Worm (Caenorhabditis elegans): ENCODE results near the gene ntl-3.
A peak's percentile ranks its signal among the peaks of the same experiment; 100 is the strongest.

ntl-3 gene

ce11 chrIII:11874242-11874641 is 28.0 kb upstream of the ntl-3 start:
- TF ChIP-seq pha-4 (GFP tag; IDR thresholded peaks at IDR 0.05) = peak; percentile 25; the same call in 1 of the 2 replicates
- no peak for TF ChIP-seq pha-4 (tag; optimal IDR thresholded peaks at IDR 0.05)
- TF ChIP-seq dmd-8 (GFP tag; IDR thresholded peaks at IDR 0.05) = no peak
- TF ChIP-seq attf-4 (tag; optimal IDR thresholded peaks at IDR 0.05) = no peak
- peak; percentile 81 for TF ChIP-seq set-16 (GFP tag; IDR thresholded peaks at IDR 0.05)
- TF ChIP-seq nhr-237 (tag; optimal IDR thresholded peaks at IDR 0.05) = no peak
- no peak for TF ChIP-seq nhr-10 (tag; optimal IDR thresholded peaks at IDR 0.05)

- TF ChIP-seq F49E8.2 (tag; optimal IDR thresholded peaks at IDR 0.05; ENCODE audit: borderline replicate concordance) = no peak
- TF ChIP-seq set-16 (GFP tag; IDR thresholded peaks at IDR 0.05) = peak; percentile 75; the same call in 1 of the 2 replicates
- TF ChIP-seq nhr-42 (GFP tag; IDR thresholded peaks at IDR 0.05) = no peak
Observed at ce11 chrIII:11871617-11872016, 25.4 kb upstream of the ntl-3 start.

ce11 chrIII:11870009-11870408 is 23.7 kb upstream of the ntl-3 start:
- TF ChIP-seq ceh-20 (GFP tag; IDR thresholded peaks at IDR 0.05) (no peak), nhr-76 (tag; optimal IDR thresholded peaks at IDR 0.05) (no peak), ztf-7 (tag; optimal IDR thresholded peaks at IDR 0.05) (no peak), R02D3.7 (tag; optimal IDR thresholded peaks at IDR 0.05) (no peak), mxl-3 (GFP tag; optimal IDR thresholded peaks at IDR 0.05) (peak; percentile 85), fos-1 (tag; optimal IDR thresholded peaks at IDR 0.05) (no peak), dmd-9 (GFP tag; IDR thresholded peaks at IDR 0.05) (0 out of 2 replicates have a peak, but pooled peaks have one; percentile 38), set-16 (GFP tag; IDR thresholded peaks at IDR 0.05) (peak; percentile 21; the same call in 1 of the 2 replicates), mdt-29 (GFP tag; IDR thresholded peaks at IDR 0.05) (no peak), hif-1 (tag; optimal IDR thresholded peaks at IDR 0.05) (peak in 1 of 2 experiments; percentile 90), unc-130 (GFP tag; optimal IDR thresholded peaks at IDR 0.05) (no peak), ceh-62 (tag; optimal IDR thresholded peaks at IDR 0.05) (no peak), ceh-32 (tag; optimal IDR thresholded peaks at IDR 0.05; ENCODE audit: poor library complexity) (no peak), lim-7 (GFP tag; IDR thresholded peaks at IDR 0.05) (no peak), dpl-1 (GFP tag; optimal IDR thresholded peaks at IDR 0.05) (peak; percentile 75), egl-43 (GFP tag; IDR thresholded peaks at IDR 0.05) (0 out of 2 replicates have a peak, but pooled peaks have one; percentile 23), D1046.2 (GFP tag; IDR thresholded peaks at IDR 0.05) (no peak), mdl-1 (tag; optimal IDR thresholded peaks at IDR 0.05) (peak in 1 of 2 experiments; percentile 74), nhr-41 (GFP tag; IDR thresholded peaks at IDR 0.05) (no peak), pqm-1 (tag; optimal IDR thresholded peaks at IDR 0.05) (peak; percentile 27), mes-2 (tag; optimal IDR thresholded peaks at IDR 0.05; ENCODE audit: poor library complexity, severe bottlenecking) (peak; percentile 97), spr-3 (GFP tag; optimal IDR thresholded peaks at IDR 0.05) (peak; percentile 43), dve-1 (tag; optimal IDR thresholded peaks at IDR 0.05; ENCODE audit: insufficient read depth) (peak; percentile 91), attf-4 (tag; optimal IDR thresholded peaks at IDR 0.05) (no peak), ama-1 (optimal IDR thresholded peaks at IDR 0.05) (no peak), nhr-11 (tag; optimal IDR thresholded peaks at IDR 0.05) (peak; percentile 87), hlh-30 (tag; optimal IDR thresholded peaks at IDR 0.05; ENCODE audit: insufficient read depth) (peak; percentile 86), saeg-2 (GFP tag; IDR thresholded peaks at IDR 0.05) (no peak), lin-38 (GFP tag; IDR thresholded peaks at IDR 0.05) (peak; percentile 74), Y5F2A.4 (GFP tag; optimal IDR thresholded peaks at IDR 0.05) (no peak), ces-1 (GFP tag; optimal IDR thresholded peaks at IDR 0.05) (no peak), tag-97 (GFP tag; IDR thresholded peaks at IDR 0.05) (no peak), pha-4 (GFP tag; IDR thresholded peaks at IDR 0.05) (peak; percentile 67), pha-4 (tag; optimal IDR thresholded peaks at IDR 0.05) (peak; percentile 96), hlh-11 (tag; optimal IDR thresholded peaks at IDR 0.05) (peak; percentile 87), snpc-4 (tag; optimal IDR thresholded peaks at IDR 0.05) (peak; percentile 61), Y75B8A.6 (GFP tag; IDR thresholded peaks at IDR 0.05) (no peak), gei-8 (GFP tag; optimal IDR thresholded peaks at IDR 0.05) (peak; percentile 14), Y48G9A.11 (GFP tag; IDR thresholded peaks at IDR 0.05) (no peak), fkh-10 (GFP tag; optimal IDR thresholded peaks at IDR 0.05) (peak; percentile 58), zfp-3 (GFP tag; conservative IDR thresholded peaks at IDR 0.05) (no peak), snpc-1.2 (GFP tag; IDR thresholded peaks at IDR 0.05) (no peak)
